Worm (Caenorhabditis elegans) whole organism, L2 larva: ENCODE data around the gene K08D8.12.

Source experiments
- C34F6.9 ChIP-seq: fragments of 150-350 bp; optimal IDR thresholded peaks from 2 replicates; lab custom pipeline; 2014; ENCODE audit warnings: missing biosample characterization, missing genetic modification characterization
- F13H6.1 ChIP-seq: sonication (generic microtip); optimal IDR thresholded peaks from 2 replicates; lab custom pipeline; 2016; ENCODE audit warnings: missing genetic modification characterization, missing compliant biosample characterization
- R02D3.7 ChIP-seq: fragments of 150-350 bp; optimal IDR thresholded peaks from 2 replicates; lab custom pipeline; 2014; ENCODE audit warnings: missing biosample characterization, missing genetic modification characterization
- ZK546.5 ChIP-seq: sonication (generic microtip); optimal IDR thresholded peaks from 2 replicates; lab custom pipeline; 2017; ENCODE audit warnings: missing biosample characterization, missing genetic modification characterization
- alr-1 ChIP-seq: fragments of 150-350 bp; optimal IDR thresholded peaks from 2 replicates; lab custom pipeline; 2014; ENCODE audit warnings: missing biosample characterization, missing genetic modification characterization
- aly-2 ChIP-seq: fragments of 150-350 bp; optimal IDR thresholded peaks from 2 replicates; lab custom pipeline; 2014; ENCODE audit warnings: missing biosample characterization, missing genetic modification characterization
- ama-1 ChIP-seq: fragments of 150-350 bp; optimal IDR thresholded peaks from 2 replicates; lab custom pipeline; 2018; ENCODE audit warnings: inconsistent platforms
- blmp-1 ChIP-seq: sonication (generic microtip); optimal IDR thresholded peaks from 2 replicates; lab custom pipeline; 2017; ENCODE audit warnings: missing genetic modification characterization, mild to moderate bottlenecking, missing compliant biosample characterization, antibody characterized with exemption, moderate library complexity; ENCODE audit not compliant: insufficient read depth
- ceh-16 ChIP-seq: fragments of 150-350 bp; optimal IDR thresholded peaks from 2 replicates; lab custom pipeline; 2014; ENCODE audit warnings: missing biosample characterization, missing genetic modification characterization
- ceh-82 ChIP-seq: fragments of 150-350 bp; optimal IDR thresholded peaks from 2 replicates; lab custom pipeline; 2014; ENCODE audit warnings: missing biosample characterization, missing genetic modification characterization
- crh-2 ChIP-seq: sonication (generic microtip); optimal IDR thresholded peaks from 2 replicates; lab custom pipeline; 2017; ENCODE audit warnings: missing biosample characterization, missing genetic modification characterization
- dmd-4 ChIP-seq: sonication (generic microtip); optimal IDR thresholded peaks from 2 replicates; lab custom pipeline; 2017; ENCODE audit warnings: missing biosample characterization, missing genetic modification characterization
- elt-1 ChIP-seq: fragments of 150-350 bp; optimal IDR thresholded peaks from 2 replicates; lab custom pipeline; 2014; ENCODE audit warnings: missing biosample characterization, missing genetic modification characterization
- elt-3 ChIP-seq: sonication (generic microtip); optimal IDR thresholded peaks from 2 replicates; lab custom pipeline; 2017; ENCODE audit warnings: missing biosample characterization, missing genetic modification characterization
- fos-1 ChIP-seq: fragments of 150-350 bp; optimal IDR thresholded peaks from 2 replicates; lab custom pipeline; 2014; ENCODE audit warnings: missing biosample characterization, missing genetic modification characterization
- gmeb-1 ChIP-seq: fragments of 150-350 bp; optimal IDR thresholded peaks from 2 replicates; lab custom pipeline; 2014; ENCODE audit warnings: missing biosample characterization, missing genetic modification characterization
- lin-13 ChIP-seq: fragments of 150-350 bp; optimal IDR thresholded peaks from 2 replicates; lab custom pipeline; 2014; ENCODE audit warnings: missing biosample characterization, missing genetic modification reagents, missing genetic modification characterization
- lin-39 ChIP-seq: fragments of 150-350 bp; optimal IDR thresholded peaks from 2 replicates; lab custom pipeline; 2014; ENCODE audit warnings: missing biosample characterization, missing genetic modification reagents, missing genetic modification characterization
- mab-5 ChIP-seq: fragments of 150-350 bp; optimal IDR thresholded peaks from 2 replicates; lab custom pipeline; 2014; ENCODE audit warnings: missing biosample characterization, missing genetic modification characterization
- mbf-1 ChIP-seq: sonication (generic microtip); optimal IDR thresholded peaks from 2 replicates; lab custom pipeline; 2017; ENCODE audit warnings: missing biosample characterization, missing genetic modification characterization
- nhr-10 ChIP-seq: sonication (generic microtip); optimal IDR thresholded peaks from 2 replicates; lab custom pipeline; 2017; ENCODE audit warnings: missing biosample characterization, missing genetic modification characterization
- nhr-12 ChIP-seq: fragments of 150-350 bp; optimal IDR thresholded peaks from 2 replicates; lab custom pipeline; 2014; ENCODE audit warnings: missing biosample characterization, missing genetic modification characterization
- nhr-129 ChIP-seq: fragments of 150-350 bp; optimal IDR thresholded peaks from 2 replicates; lab custom pipeline; 2014; ENCODE audit warnings: missing biosample characterization, missing genetic modification characterization
- nhr-23 ChIP-seq: fragments of 150-350 bp; optimal IDR thresholded peaks from 2 replicates; lab custom pipeline; 2014; ENCODE audit warnings: missing biosample characterization, missing genetic modification reagents, missing genetic modification characterization
- nhr-237 ChIP-seq: fragments of 150-350 bp; optimal IDR thresholded peaks from 2 replicates; lab custom pipeline; 2014; ENCODE audit warnings: missing biosample characterization, missing genetic modification characterization
- nhr-6 ChIP-seq: fragments of 150-350 bp; optimal IDR thresholded peaks from 2 replicates; lab custom pipeline; 2014; ENCODE audit warnings: missing biosample characterization, missing genetic modification characterization
- nhr-77 ChIP-seq: fragments of 150-350 bp; optimal IDR thresholded peaks from 2 replicates; lab custom pipeline; 2014; ENCODE audit warnings: missing biosample characterization, missing genetic modification characterization
- peb-1 ChIP-seq: fragments of 150-350 bp; optimal IDR thresholded peaks from 2 replicates; lab custom pipeline; 2014; ENCODE audit warnings: missing biosample characterization, missing genetic modification characterization
- sem-4 ChIP-seq: fragments of 150-350 bp; optimal IDR thresholded peaks from 2 replicates; lab custom pipeline; 2014; ENCODE audit warnings: missing biosample characterization, missing genetic modification reagents, missing genetic modification characterization
- skn-1 ChIP-seq: sonication (generic microtip); optimal IDR thresholded peaks from 2 replicates; lab custom pipeline; 2017; ENCODE audit warnings: missing biosample characterization, missing genetic modification characterization
- sma-3 ChIP-seq: sonication (generic microtip); optimal IDR thresholded peaks from 2 replicates; lab custom pipeline; 2016; ENCODE audit warnings: missing genetic modification reagents, missing genetic modification characterization, missing compliant biosample characterization
- sma-9 ChIP-seq, 2 experiments: fragments of 150-350 bp in 1 of 2; sonication (generic microtip) in 1 of 2; optimal IDR thresholded peaks; 2 replicates each; lab custom pipeline; 2014 to 2016; ENCODE audit warnings: missing genetic modification characterization in 2 of 2, mild to moderate bottlenecking in 1 of 2, missing biosample characterization in 1 of 2, missing compliant biosample characterization in 1 of 2, missing genetic modification reagents in 1 of 2, moderate library complexity in 1 of 2
- snpc-4 ChIP-seq: fragments of 150-350 bp; optimal IDR thresholded peaks from 2 replicates; lab custom pipeline; 2014; ENCODE audit warnings: missing biosample characterization, missing genetic modification characterization
- unc-39 ChIP-seq: fragments of 150-350 bp; optimal IDR thresholded peaks from 2 replicates; lab custom pipeline; 2014; ENCODE audit warnings: missing biosample characterization, missing genetic modification characterization
- unc-55 ChIP-seq: fragments of 150-350 bp; sonication (generic microtip); optimal IDR thresholded peaks from 3 replicates; lab custom pipeline; 2014; ENCODE audit warnings: missing biosample characterization, missing genetic modification reagents, missing genetic modification characterization
- zag-1 ChIP-seq: fragments of 150-350 bp; optimal IDR thresholded peaks from 2 replicates; lab custom pipeline; 2014; ENCODE audit warnings: missing biosample characterization, missing genetic modification characterization
- ztf-11 ChIP-seq: sonication (generic microtip); optimal IDR thresholded peaks from 2 replicates; lab custom pipeline; 2017; ENCODE audit warnings: missing biosample characterization, missing genetic modification characterization
- ztf-4 ChIP-seq: fragments of 150-350 bp; optimal IDR thresholded peaks from 2 replicates; lab custom pipeline; 2014; ENCODE audit warnings: missing biosample characterization, missing genetic modification characterization

K08D8.12 gene

DNA sequence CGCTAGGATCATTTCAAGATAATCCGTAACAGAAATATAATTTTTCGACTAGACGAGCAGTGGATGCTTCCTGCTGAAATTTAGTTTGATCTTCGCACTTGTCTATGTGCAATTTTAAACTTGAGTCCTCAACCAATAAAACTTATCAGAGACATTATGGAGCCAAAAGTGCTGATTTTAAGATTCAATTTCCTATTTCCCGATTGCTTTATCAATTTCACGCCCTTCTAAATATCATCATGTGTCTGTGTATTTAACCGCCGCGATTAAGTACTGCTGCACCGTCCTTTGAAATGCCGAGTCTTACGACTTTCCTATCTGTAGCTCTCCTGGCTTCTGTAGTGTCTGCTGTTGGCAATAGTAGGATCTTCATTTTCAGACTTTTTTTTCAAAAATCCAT is 27.8 kb downstream of the K08D8.12 start, which contains the start of gene C32H11.4:
Gene C32H11.4, plus strand, starts transcription at position 238 of the 400 bp plus-strand sequence.
- TF ChIP-seq C34F6.9: no peak
- peak; percentile 79 for TF ChIP-seq fos-1 (tag; lab: Kevin White, UChicago)
- no peak for TF ChIP-seq lin-39 (tag; lab: Kevin White, UChicago)
- peak; percentile 68 for TF ChIP-seq sma-3 (GFP tag; lab: Kevin White, UChicago)
- TF ChIP-seq sma-9 (GFP tag; optimal IDR thresholded peaks at IDR 0.05; lab: Kevin White, UChicago): peak; percentile 96
- TF ChIP-seq sma-9 (tag; optimal IDR thresholded peaks at IDR 0.05; lab: Kevin White, UChicago): no peak
- TF ChIP-seq lin-13 (GFP tag; lab: Kevin White, UChicago): no peak
- peak; percentile 57 for TF ChIP-seq skn-1 (tag; lab: Kevin White, UChicago)
- TF ChIP-seq gmeb-1 (tag; lab: Kevin White, UChicago): no peak

DNA sequence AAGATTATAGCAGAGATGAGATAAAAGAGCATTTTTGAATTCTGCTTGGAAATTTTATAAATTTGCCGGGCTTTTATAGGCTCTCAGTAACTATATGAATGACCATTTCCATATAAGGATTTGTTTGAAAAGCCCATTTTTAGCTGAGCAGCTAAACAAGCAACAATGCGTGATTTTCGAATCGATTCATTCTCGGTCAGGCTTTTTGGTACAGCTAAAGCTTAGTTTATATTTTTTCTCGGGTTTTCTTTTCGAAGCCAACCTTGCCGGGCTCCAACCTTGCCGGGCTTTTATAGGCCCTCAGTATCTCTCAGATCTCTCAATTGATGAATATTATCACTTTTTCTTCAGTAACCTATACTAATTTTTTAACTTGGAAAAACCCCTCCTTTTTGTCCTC is 31.1 kb downstream of the K08D8.12 start, which contains the start of gene srlf-4:
Gene srlf-4, minus strand, starts transcription at position 101 of the 400 bp plus-strand sequence.
- TF ChIP-seq gmeb-1 (tag; lab: Kevin White, UChicago) (no peak), elt-3 (tag; lab: Kevin White, UChicago) (no peak), nhr-77 (tag; lab: Kevin White, UChicago) (no peak), alr-1 (no peak), ztf-4 (tag; lab: Kevin White, UChicago) (no peak), elt-1 (tag; lab: Kevin White, UChicago) (no peak), peb-1 (tag; lab: Kevin White, UChicago) (no peak), nhr-23 (tag; lab: Kevin White, UChicago) (no peak), skn-1 (tag; lab: Kevin White, UChicago) (no peak), mbf-1 (tag; lab: Kevin White, UChicago) (no peak), ceh-82 (no peak), nhr-6 (tag; lab: Kevin White, UChicago) (no peak), lin-13 (GFP tag; lab: Kevin White, UChicago) (no peak), zag-1 (tag; lab: Kevin White, UChicago) (no peak), nhr-129 (tag; lab: Kevin White, UChicago) (no peak), unc-55 (GFP tag; lab: Kevin White, UChicago) (no peak), nhr-12 (tag; lab: Kevin White, UChicago) (no peak), sem-4 (tag; lab: Kevin White, UChicago) (no peak)

DNA sequence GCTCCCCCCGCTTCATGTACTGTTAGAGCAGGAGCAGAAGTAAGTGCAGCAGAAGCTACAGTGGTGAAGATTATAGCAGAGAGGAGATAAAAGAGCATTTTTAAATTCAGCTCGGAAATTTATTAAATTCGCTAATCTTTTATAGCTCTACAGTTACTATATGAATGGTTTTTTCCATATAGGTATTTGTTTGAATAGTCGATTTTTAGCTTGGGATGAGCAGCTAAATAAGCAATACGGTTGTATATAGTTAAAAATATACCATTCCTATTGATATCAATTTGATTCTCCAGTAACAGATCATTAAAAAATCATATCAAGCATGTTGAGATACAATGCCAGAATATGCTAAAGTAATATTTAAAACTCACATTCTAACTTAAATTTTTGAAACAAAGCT is 33.4 kb downstream of the K08D8.12 start, which contains the start of gene srlf-5:
Gene srlf-5, minus strand, starts transcription at position 101 of the 400 bp plus-strand sequence.
- TF ChIP-seq elt-3 (tag; lab: Kevin White, UChicago) (no peak), crh-2 (tag; lab: Kevin White, UChicago) (no peak), ZK546.5 (tag; lab: Kevin White, UChicago) (no peak), aly-2 (no peak), mab-5 (no peak), ztf-11 (tag; lab: Kevin White, UChicago) (no peak), unc-39 (tag; lab: Kevin White, UChicago) (no peak)

ce11 chrIV:12936221-12936776 is 43.0 kb downstream of the K08D8.12 start, which contains the start of the genes cld-1 and dod-21:
Gene cld-1 (minus strand): TSS chrIV:12936271.
Gene dod-21 (plus strand): TSS chrIV:12936738.
- TF ChIP-seq elt-1 (tag; lab: Kevin White, UChicago): no peak
- peak; percentile 41 for TF ChIP-seq crh-2 (tag; lab: Kevin White, UChicago)
- TF ChIP-seq dmd-4 (tag; lab: Kevin White, UChicago): no peak
- no peak for TF ChIP-seq zag-1 (tag; lab: Kevin White, UChicago)
- TF ChIP-seq gmeb-1 (tag; lab: Kevin White, UChicago): peak; percentile 24
- no peak for TF ChIP-seq elt-3 (tag; lab: Kevin White, UChicago)
- TF ChIP-seq ceh-16: no peak
- no peak for TF ChIP-seq nhr-77 (tag; lab: Kevin White, UChicago)
- TF ChIP-seq mab-5: no peak
- TF ChIP-seq sma-3 (GFP tag; lab: Kevin White, UChicago): peak; percentile 52
- TF ChIP-seq ama-1 (lab: Kevin White, UChicago): no peak
- TF ChIP-seq snpc-4: no peak
- peak; percentile 67 for TF ChIP-seq sma-9 (GFP tag; optimal IDR thresholded peaks at IDR 0.05; lab: Kevin White, UChicago)
- no peak for TF ChIP-seq sma-9 (tag; optimal IDR thresholded peaks at IDR 0.05; lab: Kevin White, UChicago)
- TF ChIP-seq fos-1 (tag; lab: Kevin White, UChicago): peak; percentile 90

DNA sequence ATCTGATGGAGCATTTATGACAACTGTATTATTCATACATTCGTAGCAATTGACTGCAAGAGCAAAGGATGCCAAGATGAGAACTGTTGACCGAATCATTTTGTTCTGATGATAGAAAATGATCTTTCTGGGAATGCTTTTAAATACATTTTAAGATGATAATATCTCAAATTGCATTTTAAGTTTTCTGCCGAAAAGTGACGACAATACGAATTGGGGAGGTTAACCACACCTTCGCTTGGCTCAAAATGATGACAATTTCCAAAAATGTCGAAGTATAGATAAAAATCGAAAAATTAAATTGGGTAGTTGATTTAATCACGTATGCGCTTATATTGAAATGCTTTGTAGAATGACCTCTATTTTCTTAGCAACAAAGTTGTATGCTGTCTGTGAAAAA is 48.0 kb downstream of the K08D8.12 start, which contains the start of gene dod-24:
Gene dod-24, minus strand, starts transcription at position 101 of the 400 bp plus-strand sequence.
- TF ChIP-seq mbf-1 (tag; lab: Kevin White, UChicago): no peak
- TF ChIP-seq nhr-12 (tag; lab: Kevin White, UChicago): no peak
- no peak for TF ChIP-seq elt-3 (tag; lab: Kevin White, UChicago)
- TF ChIP-seq nhr-237: no peak
- TF ChIP-seq F13H6.1: no peak
- TF ChIP-seq R02D3.7 (tag; lab: Kevin White, UChicago): no peak
- TF ChIP-seq dmd-4 (tag; lab: Kevin White, UChicago): no peak
- no peak for TF ChIP-seq nhr-10 (tag; lab: Kevin White, UChicago)
- no peak for TF ChIP-seq blmp-1 (tag; lab: Kevin White, UChicago)
- TF ChIP-seq, all 48 proteins: peak for 0
